Fruit fly (Drosophila melanogaster) whole organism, embryonic: ENCODE data around the gene CG14022.
A peak's percentile ranks its signal among the peaks of the same experiment; 100 is the strongest.

Source experiments
- CG11085 ChIP-seq: fragments of 200-800 bp; sonication (Bioruptor generic); IDR thresholded peaks from 2 replicates; pipeline ENCODE4 v1.3.6; 2022; ENCODE audit warnings: missing biosample characterization, missing genetic modification characterization
- CG12071 ChIP-seq: fragments of 200-800 bp; sonication (Bioruptor generic); optimal IDR thresholded peaks from 3 replicates; lab custom pipeline; 2018; ENCODE audit warnings: missing biosample characterization, mild to moderate bottlenecking, missing genetic modification characterization
- CG13296 ChIP-seq: fragments of 200-800 bp; sonication (Bioruptor generic); optimal IDR thresholded peaks from 3 replicates; lab custom pipeline; 2018; ENCODE audit warnings: missing biosample characterization, mild to moderate bottlenecking, missing genetic modification characterization
- CG13775 ChIP-seq: fragments of 200-800 bp; sonication (Bioruptor generic); optimal IDR thresholded peaks from 3 replicates; lab custom pipeline; 2017; ENCODE audit warnings: missing biosample characterization, mild to moderate bottlenecking, missing genetic modification characterization
- CG15269 ChIP-seq: fragments of 200-800 bp; sonication (Bioruptor generic); optimal IDR thresholded peaks from 2 replicates; lab custom pipeline; 2018; ENCODE audit warnings: missing biosample characterization, mild to moderate bottlenecking, missing genetic modification characterization, moderate library complexity
- CG16779 ChIP-seq: fragments of 200-800 bp; sonication (Bioruptor generic); IDR thresholded peaks from 2 replicates; pipeline ENCODE4 v1.3.6; 2022; ENCODE audit warnings: missing biosample characterization, missing genetic modification characterization
- CG17568 ChIP-seq: fragments of 200-800 bp; sonication (Bioruptor generic); optimal IDR thresholded peaks from 2 replicates; lab custom pipeline; 2018; ENCODE audit warnings: missing biosample characterization, mild to moderate bottlenecking, missing genetic modification characterization, moderate library complexity
- CG18599 ChIP-seq: fragments of 200-800 bp; sonication (Bioruptor generic); optimal IDR thresholded peaks from 3 replicates; lab custom pipeline; 2017; ENCODE audit warnings: missing biosample characterization, missing genetic modification characterization, mild to moderate bottlenecking, moderate library complexity, missing genetic modification reagents
- CG34422 ChIP-seq: fragments of 200-800 bp; sonication (Bioruptor generic); IDR thresholded peaks from 3 replicates; pipeline ENCODE4 v1.3.6; 2022; ENCODE audit warnings: missing biosample characterization, missing genetic modification characterization
- CG3995 ChIP-seq: fragments of 200-800 bp; sonication (Bioruptor generic); optimal IDR thresholded peaks from 3 replicates; lab custom pipeline; 2016; ENCODE audit warnings: missing biosample characterization, missing genetic modification characterization
- CG42726 ChIP-seq: fragments of 200-800 bp; sonication (Bioruptor generic); IDR thresholded peaks from 2 replicates; pipeline ENCODE4 v1.3.6; 2022; ENCODE audit warnings: missing biosample characterization, missing genetic modification characterization; ENCODE audit not compliant: partially characterized antibody
- CG4820 ChIP-seq: fragments of 200-800 bp; sonication (Bioruptor generic); optimal IDR thresholded peaks from 3 replicates; lab custom pipeline; 2016; ENCODE audit warnings: missing biosample characterization, missing genetic modification characterization
- CG6689 ChIP-seq: fragments of 200-800 bp; sonication (Bioruptor generic); IDR thresholded peaks from 2 replicates; pipeline ENCODE4 v1.3.6; 2022; ENCODE audit warnings: missing biosample characterization, missing genetic modification characterization
- CG6854 ChIP-seq: fragments of 200-800 bp; sonication (Bioruptor generic); optimal IDR thresholded peaks from 3 replicates; lab custom pipeline; 2017; ENCODE audit warnings: missing biosample characterization, mild to moderate bottlenecking, missing genetic modification characterization
- CG8089 ChIP-seq: fragments of 200-800 bp; sonication (Bioruptor generic); optimal IDR thresholded peaks from 3 replicates; lab custom pipeline; 2016; ENCODE audit warnings: missing biosample characterization, missing genetic modification characterization
- CG8359 ChIP-seq: fragments of 200-800 bp; sonication (Bioruptor generic); optimal IDR thresholded peaks from 2 replicates; lab custom pipeline; 2017; ENCODE audit warnings: missing biosample characterization, mild to moderate bottlenecking, missing genetic modification characterization, borderline replicate concordance
- CG9727 ChIP-seq: fragments of 200-800 bp; sonication (Bioruptor generic); optimal IDR thresholded peaks from 3 replicates; lab custom pipeline; 2017; ENCODE audit warnings: missing biosample characterization, mild to moderate bottlenecking, missing genetic modification characterization
- Dip2 ChIP-seq: fragments of 200-800 bp; sonication (Bioruptor generic); IDR thresholded peaks from 2 replicates; pipeline ENCODE4 v1.3.6; 2022; ENCODE audit warnings: missing biosample characterization, missing genetic modification characterization
- Drgx ChIP-seq: fragments of 200-800 bp; sonication (Bioruptor generic); IDR thresholded peaks from 2 replicates; pipeline ENCODE4 v1.3.6; 2022; ENCODE audit warnings: missing biosample characterization, missing genetic modification characterization
- E2f2 ChIP-seq: fragments of 200-800 bp; sonication (Bioruptor generic); IDR thresholded peaks from 2 replicates; pipeline ENCODE4 v1.3.6; 2022; ENCODE audit warnings: missing biosample characterization, missing genetic modification characterization
- Fer3 ChIP-seq: fragments of 200-800 bp; sonication (Bioruptor generic); optimal IDR thresholded peaks from 2 replicates; lab custom pipeline; 2018; ENCODE audit warnings: missing biosample characterization, mild to moderate bottlenecking, missing genetic modification characterization, moderate library complexity
- Gsc ChIP-seq: fragments of 200-800 bp; sonication (Bioruptor generic); IDR thresholded peaks from 2 replicates; pipeline ENCODE4 v1.3.6; 2022; ENCODE audit warnings: missing biosample characterization, missing genetic modification characterization
- Hsf ChIP-seq: fragments of 200-800 bp; sonication (Bioruptor generic); optimal IDR thresholded peaks from 3 replicates; lab custom pipeline; 2016; ENCODE audit warnings: missing biosample characterization, missing genetic modification characterization
- Lhr ChIP-seq: fragments of 200-800 bp; sonication (Bioruptor generic); optimal IDR thresholded peaks from 3 replicates; lab custom pipeline; 2017; ENCODE audit warnings: mild to moderate bottlenecking, missing biosample characterization, missing genetic modification reagents, missing genetic modification characterization
- Med ChIP-seq: fragments of 200-800 bp; sonication (Bioruptor generic); peaks from one replicate; lab custom pipeline; 2016; ENCODE audit warnings: missing biosample characterization, missing genetic modification characterization, mild to moderate bottlenecking, inconsistent platforms, moderate library complexity
- Nf-YB ChIP-seq: fragments of 200-800 bp; sonication (Bioruptor generic); optimal IDR thresholded peaks from 3 replicates; lab custom pipeline; 2019; ENCODE audit warnings: missing biosample characterization, mild to moderate bottlenecking, missing genetic modification characterization, moderate library complexity
- Oli ChIP-seq: fragments of 200-800 bp; sonication (Bioruptor generic); optimal IDR thresholded peaks from 2 replicates; lab custom pipeline; 2018; ENCODE audit warnings: missing biosample characterization, mild to moderate bottlenecking, missing genetic modification characterization, moderate library complexity
- Poxn ChIP-seq: fragments of 200-800 bp; sonication (Bioruptor generic); IDR thresholded peaks from 2 replicates; pipeline ENCODE4 v1.3.6; 2022; ENCODE audit warnings: missing biosample characterization, missing genetic modification characterization
- Ptx1 ChIP-seq: fragments of 200-800 bp; sonication (Bioruptor generic); IDR thresholded peaks from 2 replicates; pipeline ENCODE4 v1.3.6; 2022; ENCODE audit warnings: missing biosample characterization, missing genetic modification characterization
- Scr ChIP-seq: fragments of 200-800 bp; sonication (Bioruptor generic); IDR thresholded peaks from 2 replicates; pipeline ENCODE4 v1.3.6; 2022; ENCODE audit warnings: missing biosample characterization, missing genetic modification characterization; ENCODE audit not compliant: partially characterized antibody
- Six4 ChIP-seq: fragments of 200-800 bp; sonication (Bioruptor generic); optimal IDR thresholded peaks from 2 replicates; lab custom pipeline; 2016; ENCODE audit warnings: missing biosample characterization, missing genetic modification characterization
- Sry-β ChIP-seq: fragments of 200-800 bp; sonication (Bioruptor generic); optimal IDR thresholded peaks from 2 replicates; lab custom pipeline; 2018; ENCODE audit warnings: missing biosample characterization, mild to moderate bottlenecking, missing genetic modification characterization, moderate library complexity
- amos ChIP-seq: fragments of 200-800 bp; sonication (Bioruptor generic); IDR thresholded peaks from 2 replicates; pipeline ENCODE4 v1.3.6; 2022; ENCODE audit warnings: missing biosample characterization, missing genetic modification characterization; ENCODE audit not compliant: partially characterized antibody
- ash1 ChIP-seq: fragments of 200-800 bp; sonication (Bioruptor generic); optimal IDR thresholded peaks from 2 replicates; lab custom pipeline; 2018; ENCODE audit warnings: missing biosample characterization, mild to moderate bottlenecking, missing genetic modification characterization
- crc ChIP-seq: fragments of 200-800 bp; sonication (Bioruptor generic); optimal IDR thresholded peaks from 2 replicates; lab custom pipeline; 2016; ENCODE audit warnings: missing biosample characterization, missing genetic modification characterization
- crp ChIP-seq, 2 experiments: fragments of 200-800 bp; sonication (Bioruptor generic); optimal IDR thresholded peaks; 2 replicates in 1 of 2; 3 replicates in 1 of 2; lab custom pipeline; 2017; ENCODE audit warnings: missing biosample characterization in 2 of 2, missing genetic modification characterization in 2 of 2, mild to moderate bottlenecking in 1 of 2, moderate library complexity in 1 of 2
- da ChIP-seq: fragments of 200-800 bp; sonication (Bioruptor generic); optimal IDR thresholded peaks from 2 replicates; lab custom pipeline; 2016; ENCODE audit warnings: missing biosample characterization, missing genetic modification characterization
- dimm ChIP-seq: fragments of 200-800 bp; sonication (Bioruptor generic); IDR thresholded peaks from 2 replicates; pipeline ENCODE4 v1.3.6; 2022; ENCODE audit warnings: missing biosample characterization, missing genetic modification characterization
- dysf ChIP-seq: fragments of 200-800 bp; sonication (Bioruptor generic); IDR thresholded peaks from 3 replicates; pipeline ENCODE4 v1.3.6; 2022; ENCODE audit warnings: missing biosample characterization, missing genetic modification characterization
- ewg ChIP-seq: fragments of 200-800 bp; sonication (Bioruptor generic); optimal IDR thresholded peaks from 3 replicates; lab custom pipeline; 2017; ENCODE audit warnings: mild to moderate bottlenecking, missing biosample characterization, missing genetic modification reagents, missing genetic modification characterization
- fd96Cb ChIP-seq: fragments of 200-800 bp; sonication (Bioruptor generic); optimal IDR thresholded peaks from 2 replicates; lab custom pipeline; 2018; ENCODE audit warnings: missing biosample characterization, mild to moderate bottlenecking, missing genetic modification characterization, moderate library complexity
- kay ChIP-seq: fragments of 200-800 bp; sonication (Bioruptor generic); optimal IDR thresholded peaks from 2 replicates; lab custom pipeline; 2016; ENCODE audit warnings: missing biosample characterization, missing genetic modification characterization
- mirr ChIP-seq: fragments of 200-800 bp; sonication (Bioruptor generic); optimal IDR thresholded peaks from 3 replicates; lab custom pipeline; 2018; ENCODE audit warnings: missing biosample characterization, mild to moderate bottlenecking, missing genetic modification characterization
- otp ChIP-seq: fragments of 200-800 bp; sonication (Bioruptor generic); IDR thresholded peaks from 3 replicates; pipeline ENCODE4, ENCODE4 v1.3.6; 2022; ENCODE audit warnings: missing biosample characterization, missing genetic modification characterization
- pros ChIP-seq: fragments of 200-800 bp; sonication (Bioruptor generic); optimal IDR thresholded peaks from 3 replicates; lab custom pipeline; 2019; ENCODE audit warnings: missing biosample characterization, mild to moderate bottlenecking, missing genetic modification characterization, moderate library complexity
- schlank ChIP-seq: fragments of 200-800 bp; sonication (Bioruptor generic); optimal IDR thresholded peaks from 2 replicates; lab custom pipeline; 2018; ENCODE audit warnings: missing biosample characterization, mild to moderate bottlenecking, missing genetic modification characterization
- ssp ChIP-seq: fragments of 200-800 bp; sonication (Bioruptor generic); IDR thresholded peaks from 2 replicates; pipeline ENCODE4 v1.3.6; 2022; ENCODE audit warnings: missing biosample characterization, missing genetic modification characterization
- vfl ChIP-seq: fragments of 200-800 bp; sonication (Bioruptor generic); optimal IDR thresholded peaks from 2 replicates; lab custom pipeline; 2016; ENCODE audit warnings: missing biosample characterization, missing genetic modification characterization
- zfh2 ChIP-seq: fragments of 200-800 bp; sonication (Bioruptor generic); optimal IDR thresholded peaks from 2 replicates; lab custom pipeline; 2016; ENCODE audit warnings: missing biosample characterization, missing genetic modification characterization

Gene CG14022

dm6 chr2L:5298978-5299627, 29.6 kb downstream of the CG14022 start (continued):
- TF ChIP-seq CG17568 (GFP tag; lab: Kevin White, UChicago) (peak; percentile 82), Six4 (GFP tag; lab: Kevin White, UChicago) (peak; percentile 75), mirr (GFP tag; lab: Kevin White, UChicago) (no peak), zfh2 (GFP tag; lab: Kevin White, UChicago) (peak; percentile 57), CG8089 (GFP tag; lab: Kevin White, UChicago) (peak; percentile 57), E2f2 (peak; percentile 60; the same call in 1 of the 2 replicates), amos (no peak), Oli (peak; percentile 95), CG12071 (GFP tag; lab: Kevin White, UChicago) (peak; percentile 67), crc (GFP tag; lab: Kevin White, UChicago) (peak; percentile 29), Poxn (GFP tag; lab: Robert Waterston, UW) (no peak), da (GFP tag; lab: Kevin White, UChicago) (no peak), dysf (GFP tag; lab: Robert Waterston, UW) (peak; percentile 76), fd96Cb (tag; lab: Kevin White, UChicago) (peak; percentile 90), CG34422 (GFP tag; lab: Robert Waterston, UW) (peak; percentile 52; the same call in 1 of the 3 replicates), pros (no peak), CG18599 (peak; percentile 79), Ptx1 (GFP tag; lab: Robert Waterston, UW) (peak; percentile 80), CG13775 (GFP tag; lab: Kevin White, UChicago) (peak; percentile 70), Dip2 (GFP tag; lab: Robert Waterston, UW) (no peak), CG42726 (GFP tag; lab: Robert Waterston, UW) (no peak), CG15269 (peak; percentile 89), schlank (tag; lab: Kevin White, UChicago) (peak; percentile 23), Hsf (GFP tag; lab: Kevin White, UChicago) (peak; percentile 67), Nf-YB (GFP tag; lab: Kevin White, UChicago) (peak; percentile 61), Drgx (GFP tag; lab: Robert Waterston, UW) (peak; percentile 29), Lhr (GFP tag; lab: Kevin White, UChicago) (peak; percentile 63), crp (GFP tag; optimal IDR thresholded peaks at IDR 0.05; lab: Kevin White, UChicago) (peak in 1 of 2 experiments; percentile 13), CG11085 (GFP tag; lab: Robert Waterston, UW) (no peak), kay (GFP tag; lab: Kevin White, UChicago) (peak; percentile 73), otp (GFP tag; lab: Robert Waterston, UW) (peak; percentile 86), Fer3 (tag; lab: Kevin White, UChicago) (peak; percentile 75), CG6854 (GFP tag; lab: Kevin White, UChicago) (peak; percentile 67), ash1 (GFP tag; lab: Kevin White, UChicago) (no peak), CG13296 (GFP tag; lab: Kevin White, UChicago) (peak; percentile 67), Sry-β (GFP tag; lab: Kevin White, UChicago) (peak; percentile 33), CG16779 (GFP tag; lab: Robert Waterston, UW) (no peak), CG8359 (GFP tag; lab: Kevin White, UChicago) (peak; percentile 50), CG3995 (GFP tag; lab: Kevin White, UChicago) (no peak), vfl (GFP tag; lab: Kevin White, UChicago) (peak; percentile 47), ssp (GFP tag; lab: Robert Waterston, UW) (peak; percentile 51), Med (GFP tag; lab: Kevin White, UChicago) (peak; percentile 88), Scr (GFP tag; lab: Robert Waterston, UW) (no peak), CG9727 (GFP tag; lab: Kevin White, UChicago) (peak; percentile 52), dimm (GFP tag; lab: Robert Waterston, UW) (peak; percentile 76), CG6689 (GFP tag; lab: Robert Waterston, UW) (peak; percentile 81), Gsc (GFP tag; lab: Robert Waterston, UW) (peak; percentile 20; the same call in 1 of the 2 replicates), ewg (GFP tag; lab: Kevin White, UChicago) (peak; percentile 82), CG4820 (GFP tag; lab: Kevin White, UChicago) (peak; percentile 70)
